Worm (Caenorhabditis elegans) whole organism, L3 larva: ENCODE data around the gene chil-7.

ENCODE experiments used
- ama-1 ChIP-seq: fragments of 150-350 bp; optimal IDR thresholded peaks from 2 replicates; lab custom pipeline; 2018
- elt-1 ChIP-seq: fragments of 150-350 bp; optimal IDR thresholded peaks from 2 replicates; lab custom pipeline; 2014; ENCODE audit warnings: missing biosample characterization, missing genetic modification characterization
- elt-2 ChIP-seq: sonication (generic microtip); optimal IDR thresholded peaks from 2 replicates; lab custom pipeline; 2016; ENCODE audit warnings: missing genetic modification reagents, mild to moderate bottlenecking, missing genetic modification characterization, missing compliant biosample characterization
- fkh-10 ChIP-seq: sonication (generic microtip); optimal IDR thresholded peaks from 2 replicates; lab custom pipeline; 2017; ENCODE audit warnings: missing biosample characterization, missing genetic modification reagents, missing genetic modification characterization
- fos-1 ChIP-seq: fragments of 150-350 bp; optimal IDR thresholded peaks from 2 replicates; lab custom pipeline; 2014; ENCODE audit warnings: missing biosample characterization, missing genetic modification characterization
- mdl-1 ChIP-seq: fragments of 150-350 bp; optimal IDR thresholded peaks from 2 replicates; lab custom pipeline; 2014; ENCODE audit warnings: missing biosample characterization, missing genetic modification characterization
- mml-1 ChIP-seq: fragments of 150-350 bp; sonication (generic microtip); optimal IDR thresholded peaks from 3 replicates; lab custom pipeline; 2014; ENCODE audit warnings: missing biosample characterization, missing genetic modification characterization
- nhr-11 ChIP-seq: fragments of 150-350 bp; optimal IDR thresholded peaks from 2 replicates; lab custom pipeline; 2014; ENCODE audit warnings: missing biosample characterization, missing genetic modification characterization
- nhr-12 ChIP-seq: fragments of 150-350 bp; optimal IDR thresholded peaks from 2 replicates; lab custom pipeline; 2014; ENCODE audit warnings: missing biosample characterization, missing genetic modification characterization
- nhr-237 ChIP-seq: fragments of 150-350 bp; optimal IDR thresholded peaks from 2 replicates; lab custom pipeline; 2014; ENCODE audit warnings: missing biosample characterization, missing genetic modification characterization
- nhr-28 ChIP-seq: fragments of 150-350 bp; optimal IDR thresholded peaks from 2 replicates; lab custom pipeline; 2014; ENCODE audit warnings: missing biosample characterization, missing genetic modification characterization
- unc-62 ChIP-seq: fragments of 150-350 bp; sonication (generic microtip); optimal IDR thresholded peaks from 4 replicates; lab custom pipeline; 2014; ENCODE audit warnings: missing biosample characterization, missing genetic modification reagents, missing genetic modification characterization
- ztf-4 ChIP-seq: fragments of 150-350 bp; optimal IDR thresholded peaks from 2 replicates; lab custom pipeline; 2014; ENCODE audit warnings: missing biosample characterization, missing genetic modification characterization

DNA sequence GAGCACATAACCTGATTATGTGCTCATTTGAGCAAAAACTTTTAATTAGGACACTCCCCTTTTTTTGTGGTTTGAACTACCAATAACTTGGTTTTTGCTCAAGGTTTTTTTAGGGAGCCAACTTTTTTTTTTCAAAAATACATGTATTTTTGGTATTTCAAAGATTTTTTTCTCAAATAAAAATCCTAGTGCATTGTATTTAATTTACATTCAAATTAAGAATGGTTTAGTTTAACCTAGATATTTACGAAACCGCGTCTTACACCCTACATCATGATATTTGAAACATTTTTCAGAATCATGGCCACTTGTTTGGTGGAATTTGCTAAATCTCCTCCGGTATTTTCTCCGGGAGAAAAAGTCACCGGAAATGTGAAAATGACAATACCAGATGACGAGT is 36.1 kb downstream of the chil-7 start, which contains the start of gene arrd-5:
- TF ChIP-seq ztf-4 (tag; lab: Kevin White, UChicago) = no peak
- no peak for TF ChIP-seq nhr-237 (tag; lab: Kevin White, UChicago)
- TF ChIP-seq fos-1 = no peak
- TF ChIP-seq mdl-1 (tag; lab: Kevin White, UChicago) = no peak
- no peak for TF ChIP-seq unc-62 (GFP tag; lab: Kevin White, UChicago)
- no peak for TF ChIP-seq nhr-12 (tag; lab: Kevin White, UChicago)
- no peak for TF ChIP-seq elt-1 (tag; lab: Kevin White, UChicago)
- no peak for TF ChIP-seq nhr-28
- no peak for TF ChIP-seq elt-2 (tag; lab: Kevin White, UChicago)
- no peak for TF ChIP-seq fkh-10 (GFP tag; lab: Kevin White, UChicago)
- TF ChIP-seq mml-1 (tag; lab: Kevin White, UChicago) = no peak
- TF ChIP-seq nhr-11 (tag; lab: Kevin White, UChicago) = no peak
- TF ChIP-seq ama-1 (lab: Kevin White, UChicago) = no peak
